Fruit fly (Drosophila melanogaster): ENCODE results near the gene Ldsdh1.

DNA sequence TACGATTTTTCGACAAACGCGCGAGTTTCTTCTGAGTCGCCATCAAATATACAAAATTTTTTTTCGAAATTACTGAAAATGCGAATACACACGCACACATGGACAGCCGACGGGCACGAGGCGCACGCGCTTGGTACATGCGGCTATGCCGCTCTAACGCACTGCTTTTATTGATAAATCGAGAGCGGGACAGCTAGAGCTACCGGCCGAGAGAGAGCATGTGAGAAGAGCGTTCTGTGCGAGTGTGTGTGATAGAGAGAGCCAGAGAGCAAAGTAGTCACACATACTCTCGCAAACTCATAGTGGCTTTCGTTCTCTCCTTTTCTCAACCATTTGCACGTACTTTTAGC, 20.5 kb downstream of the Ldsdh1 start:
- TF ChIP-seq woc (GFP tag; optimal IDR thresholded peaks at IDR 0.05) (no peak), psq (GFP tag; optimal IDR thresholded peaks at IDR 0.05) (no peak), Dif (GFP tag; optimal IDR thresholded peaks at IDR 0.05; ENCODE audit: partially characterized antibody) (peak; percentile 93), dsf (GFP tag; optimal IDR thresholded peaks at IDR 0.05; ENCODE audit: borderline replicate concordance) (no peak)
